Worm (Caenorhabditis elegans) whole organism, L2 larva: ENCODE results near the gene gldi-10.

Source experiments
- C34F6.9 ChIP-seq: fragments of 150-350 bp; optimal IDR thresholded peaks from 2 replicates; lab custom pipeline; 2014; ENCODE audit warnings: missing biosample characterization, missing genetic modification characterization
- F13H6.1 ChIP-seq: sonication (generic microtip); optimal IDR thresholded peaks from 2 replicates; lab custom pipeline; 2016; ENCODE audit warnings: missing genetic modification characterization, missing compliant biosample characterization
- R02D3.7 ChIP-seq: fragments of 150-350 bp; optimal IDR thresholded peaks from 2 replicates; lab custom pipeline; 2014; ENCODE audit warnings: missing biosample characterization, missing genetic modification characterization
- Y55F3AM.14 ChIP-seq: fragments of 200-800 bp; sonication (Bioruptor generic); optimal IDR thresholded peaks from 2 replicates; lab custom pipeline; 2018; ENCODE audit warnings: mild to moderate bottlenecking, missing genetic modification characterization, missing compliant biosample characterization
- alr-1 ChIP-seq: fragments of 150-350 bp; optimal IDR thresholded peaks from 2 replicates; lab custom pipeline; 2014; ENCODE audit warnings: missing biosample characterization, missing genetic modification characterization
- aly-2 ChIP-seq: fragments of 150-350 bp; optimal IDR thresholded peaks from 2 replicates; lab custom pipeline; 2014; ENCODE audit warnings: missing biosample characterization, missing genetic modification characterization
- ama-1 ChIP-seq: fragments of 150-350 bp; optimal IDR thresholded peaks from 2 replicates; lab custom pipeline; 2018; ENCODE audit warnings: inconsistent platforms
- blmp-1 ChIP-seq: sonication (generic microtip); optimal IDR thresholded peaks from 2 replicates; lab custom pipeline; 2017; ENCODE audit warnings: missing genetic modification characterization, mild to moderate bottlenecking, missing compliant biosample characterization, antibody characterized with exemption, moderate library complexity; ENCODE audit not compliant: insufficient read depth
- crh-2 ChIP-seq: sonication (generic microtip); optimal IDR thresholded peaks from 2 replicates; lab custom pipeline; 2017; ENCODE audit warnings: missing biosample characterization, missing genetic modification characterization
- egl-27 ChIP-seq: sonication (generic microtip); optimal IDR thresholded peaks from 3 replicates; lab custom pipeline; 2017; ENCODE audit warnings: missing biosample characterization, missing genetic modification reagents, missing genetic modification characterization
- elt-1 ChIP-seq: fragments of 150-350 bp; optimal IDR thresholded peaks from 2 replicates; lab custom pipeline; 2014; ENCODE audit warnings: missing biosample characterization, missing genetic modification characterization
- fos-1 ChIP-seq: fragments of 150-350 bp; optimal IDR thresholded peaks from 2 replicates; lab custom pipeline; 2014; ENCODE audit warnings: missing biosample characterization, missing genetic modification characterization
- gmeb-1 ChIP-seq: fragments of 150-350 bp; optimal IDR thresholded peaks from 2 replicates; lab custom pipeline; 2014; ENCODE audit warnings: missing biosample characterization, missing genetic modification characterization
- lin-11 ChIP-seq: fragments of 150-350 bp; sonication (generic microtip); optimal IDR thresholded peaks from 2 replicates; lab custom pipeline; 2014; ENCODE audit warnings: missing biosample characterization, missing genetic modification characterization, inconsistent platforms, mixed read lengths
- lin-39 ChIP-seq: fragments of 150-350 bp; optimal IDR thresholded peaks from 2 replicates; lab custom pipeline; 2014; ENCODE audit warnings: missing biosample characterization, missing genetic modification reagents, missing genetic modification characterization
- lsy-2 ChIP-seq, 2 experiments: fragments of 150-350 bp in 1 of 2; sonication (generic microtip) in 1 of 2; optimal IDR thresholded peaks; 2 replicates each; lab custom pipeline; 2014 to 2017; ENCODE audit warnings: missing biosample characterization in 2 of 2, missing genetic modification characterization in 2 of 2
- mbf-1 ChIP-seq: sonication (generic microtip); optimal IDR thresholded peaks from 2 replicates; lab custom pipeline; 2017; ENCODE audit warnings: missing biosample characterization, missing genetic modification characterization
- mdl-1 ChIP-seq, 2 experiments: fragments of 150-350 bp in 1 of 2; sonication (generic microtip) in 1 of 2; optimal IDR thresholded peaks; 2 replicates each; lab custom pipeline; 2017; ENCODE audit warnings: missing biosample characterization in 2 of 2, missing genetic modification characterization in 2 of 2
- nhr-10 ChIP-seq: sonication (generic microtip); optimal IDR thresholded peaks from 2 replicates; lab custom pipeline; 2017; ENCODE audit warnings: missing biosample characterization, missing genetic modification characterization
- nhr-12 ChIP-seq: fragments of 150-350 bp; optimal IDR thresholded peaks from 2 replicates; lab custom pipeline; 2014; ENCODE audit warnings: missing biosample characterization, missing genetic modification characterization
- nhr-129 ChIP-seq: fragments of 150-350 bp; optimal IDR thresholded peaks from 2 replicates; lab custom pipeline; 2014; ENCODE audit warnings: missing biosample characterization, missing genetic modification characterization
- nhr-21 ChIP-seq: fragments of 150-350 bp; optimal IDR thresholded peaks from 2 replicates; lab custom pipeline; 2014; ENCODE audit warnings: missing biosample characterization, missing genetic modification characterization
- nhr-23 ChIP-seq: fragments of 150-350 bp; optimal IDR thresholded peaks from 2 replicates; lab custom pipeline; 2014; ENCODE audit warnings: missing biosample characterization, missing genetic modification reagents, missing genetic modification characterization
- nhr-237 ChIP-seq: fragments of 150-350 bp; optimal IDR thresholded peaks from 2 replicates; lab custom pipeline; 2014; ENCODE audit warnings: missing biosample characterization, missing genetic modification characterization
- nhr-25 ChIP-seq: fragments of 150-350 bp; sonication (generic microtip); optimal IDR thresholded peaks from 3 replicates; lab custom pipeline; 2014; ENCODE audit warnings: missing biosample characterization, missing genetic modification characterization
- nhr-6 ChIP-seq: fragments of 150-350 bp; optimal IDR thresholded peaks from 2 replicates; lab custom pipeline; 2014; ENCODE audit warnings: missing biosample characterization, missing genetic modification characterization
- sem-4 ChIP-seq: fragments of 150-350 bp; optimal IDR thresholded peaks from 2 replicates; lab custom pipeline; 2014; ENCODE audit warnings: missing biosample characterization, missing genetic modification reagents, missing genetic modification characterization
- sma-3 ChIP-seq: sonication (generic microtip); optimal IDR thresholded peaks from 2 replicates; lab custom pipeline; 2016; ENCODE audit warnings: missing genetic modification reagents, missing genetic modification characterization, missing compliant biosample characterization
- sma-9 ChIP-seq, 2 experiments: fragments of 150-350 bp in 1 of 2; sonication (generic microtip) in 1 of 2; optimal IDR thresholded peaks; 2 replicates each; lab custom pipeline; 2014 to 2016; ENCODE audit warnings: missing genetic modification characterization in 2 of 2, mild to moderate bottlenecking in 1 of 2, missing biosample characterization in 1 of 2, missing compliant biosample characterization in 1 of 2, missing genetic modification reagents in 1 of 2, moderate library complexity in 1 of 2
- snpc-4 ChIP-seq: fragments of 150-350 bp; optimal IDR thresholded peaks from 2 replicates; lab custom pipeline; 2014; ENCODE audit warnings: missing biosample characterization, missing genetic modification characterization
- unc-39 ChIP-seq: fragments of 150-350 bp; optimal IDR thresholded peaks from 2 replicates; lab custom pipeline; 2014; ENCODE audit warnings: missing biosample characterization, missing genetic modification characterization
- ztf-1 ChIP-seq: fragments of 200-800 bp; sonication (Bioruptor generic); conservative IDR thresholded peaks from 2 replicates; pipeline ENCODE4 v1.3.6; 2022; ENCODE audit warnings: missing genetic modification characterization, missing compliant biosample characterization

Gene gldi-10

DNA sequence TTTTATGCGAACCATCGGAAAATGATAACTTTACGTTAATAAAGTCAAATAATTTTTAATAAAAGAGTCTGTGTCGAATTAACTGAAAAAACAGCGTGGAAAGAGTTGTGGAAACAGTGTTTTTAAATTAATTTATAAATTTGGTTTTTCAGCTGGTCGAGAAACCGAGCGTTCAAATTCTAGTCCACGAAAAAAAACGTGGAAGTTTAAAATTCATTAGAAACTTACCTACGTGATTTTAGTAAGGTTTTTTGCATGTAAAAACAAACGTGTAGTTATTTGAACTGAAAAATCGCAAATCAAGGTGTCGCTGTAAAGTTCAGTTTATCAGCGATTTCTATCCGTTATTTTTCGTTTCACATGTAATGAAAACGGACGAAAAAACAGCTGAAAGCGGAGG, 20.6 kb upstream of the gldi-10 start, which contains the start of gene mans-4:
TSS of gene mans-4 (minus strand) at position 101 of the 400 bp plus-strand sequence.
- no peak for TF ChIP-seq sem-4

DNA sequence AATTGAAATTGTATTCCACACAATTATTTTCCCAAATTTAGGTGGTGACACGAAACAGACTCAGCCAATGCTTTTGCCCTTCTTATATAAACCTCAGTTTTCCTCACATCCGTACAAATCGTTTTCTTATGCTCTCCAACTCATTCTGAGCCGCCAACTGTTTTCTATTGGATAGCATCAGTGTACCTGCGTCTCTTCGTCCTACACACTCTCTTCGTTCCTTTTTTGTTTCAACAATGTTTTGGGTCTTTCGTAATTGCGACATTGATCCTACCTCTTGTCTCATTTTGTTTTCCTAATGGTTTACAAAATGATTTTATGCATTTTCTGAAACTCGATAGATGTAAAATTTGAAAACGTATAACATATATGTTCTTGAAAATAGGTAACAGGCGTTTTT, 19.7 kb upstream of the gldi-10 start:
- TF ChIP-seq blmp-1 (tag; lab: Kevin White, UChicago) (no peak), nhr-237 (tag; lab: Kevin White, UChicago) (no peak), C34F6.9 (peak; percentile 11), nhr-129 (tag; lab: Kevin White, UChicago) (peak; percentile 36), R02D3.7 (tag; lab: Kevin White, UChicago) (no peak), sma-9 (GFP tag; optimal IDR thresholded peaks at IDR 0.05; lab: Kevin White, UChicago) (peak; percentile 19), sma-9 (tag; optimal IDR thresholded peaks at IDR 0.05; lab: Kevin White, UChicago) (no peak), nhr-25 (no peak), lsy-2 (tag; optimal IDR thresholded peaks at IDR 0.05; lab: Kevin White, UChicago) (peak in 1 of 2 experiments; percentile 26), gmeb-1 (tag; lab: Kevin White, UChicago) (no peak), aly-2 (tag; lab: Kevin White, UChicago) (no peak), crh-2 (tag; lab: Kevin White, UChicago) (no peak), elt-1 (tag; lab: Kevin White, UChicago) (no peak)

DNA sequence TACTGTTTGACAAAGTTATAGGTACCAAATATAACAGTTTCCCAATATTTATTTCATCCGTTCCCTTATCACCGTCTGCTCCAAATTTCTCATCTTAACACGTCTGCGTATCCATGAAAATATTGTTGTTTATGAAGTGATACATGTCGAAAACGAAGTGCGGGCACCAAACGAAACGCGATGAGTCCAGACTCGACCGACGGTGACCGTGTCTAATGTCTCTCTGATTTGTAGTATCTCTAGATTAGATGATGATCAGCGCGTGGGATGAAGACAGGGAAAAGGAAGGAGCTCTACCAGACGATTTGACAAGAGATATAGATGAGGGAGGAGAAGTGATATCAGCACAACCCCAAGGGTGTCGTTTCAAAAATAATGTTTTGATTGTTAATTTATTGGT, 18.8 kb upstream of the gldi-10 start:
- TF ChIP-seq crh-2 (tag; lab: Kevin White, UChicago) (no peak), fos-1 (no peak), lin-39 (tag; lab: Kevin White, UChicago) (no peak), ztf-1 (GFP tag; lab: Robert Waterston, UW) (no peak), sma-9 (GFP tag; optimal IDR thresholded peaks at IDR 0.05; lab: Kevin White, UChicago) (peak; percentile 52), sma-9 (tag; optimal IDR thresholded peaks at IDR 0.05; lab: Kevin White, UChicago) (no peak), nhr-129 (tag; lab: Kevin White, UChicago) (peak; percentile 50), nhr-21 (tag; lab: Kevin White, UChicago) (no peak), unc-39 (tag; lab: Kevin White, UChicago) (no peak), Y55F3AM.14 (no peak), C34F6.9 (peak; percentile 24), blmp-1 (tag; lab: Kevin White, UChicago) (no peak), lsy-2 (tag; optimal IDR thresholded peaks at IDR 0.05; lab: Kevin White, UChicago) (peak in 1 of 2 experiments; percentile 36), nhr-12 (tag; lab: Kevin White, UChicago) (no peak), nhr-237 (tag; lab: Kevin White, UChicago) (no peak), nhr-6 (tag; lab: Kevin White, UChicago) (no peak), mdl-1 (tag; optimal IDR thresholded peaks at IDR 0.05; lab: Kevin White, UChicago) (no peak), snpc-4 (no peak), R02D3.7 (tag; lab: Kevin White, UChicago) (no peak), F13H6.1 (peak; percentile 70), sma-3 (GFP tag; lab: Kevin White, UChicago) (no peak), gmeb-1 (tag; lab: Kevin White, UChicago) (no peak), nhr-23 (tag; lab: Kevin White, UChicago) (no peak), elt-1 (tag; lab: Kevin White, UChicago) (no peak), nhr-10 (tag; lab: Kevin White, UChicago) (no peak)

DNA sequence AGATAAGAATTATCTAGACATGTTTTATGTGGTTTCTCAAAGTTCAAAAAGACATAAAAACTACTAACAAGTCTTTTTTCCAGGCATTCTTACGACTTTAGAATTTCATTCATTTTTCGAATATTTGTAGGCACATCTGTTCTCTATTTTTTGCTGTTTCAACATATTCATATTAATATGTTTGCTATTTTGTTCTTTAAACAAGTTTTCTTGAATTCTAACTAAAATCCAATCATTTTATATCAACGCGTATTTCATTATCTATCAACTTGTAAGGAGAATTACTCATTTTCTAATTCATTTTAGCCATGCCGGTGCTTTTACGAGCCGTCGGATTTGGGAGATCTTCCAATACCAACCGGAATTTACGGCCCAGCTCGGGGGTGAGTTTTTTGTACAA, 17.0 kb upstream of the gldi-10 start, which contains the start of gene twk-8:
TSS of gene twk-8 (plus strand) at position 301 of the 400 bp plus-strand sequence.
- TF ChIP-seq sma-9 (GFP tag; optimal IDR thresholded peaks at IDR 0.05; lab: Kevin White, UChicago) (no peak), sma-9 (tag; optimal IDR thresholded peaks at IDR 0.05; lab: Kevin White, UChicago) (no peak), mbf-1 (no peak), lsy-2 (tag; optimal IDR thresholded peaks at IDR 0.05; lab: Kevin White, UChicago) (no peak), sem-4 (no peak)

DNA sequence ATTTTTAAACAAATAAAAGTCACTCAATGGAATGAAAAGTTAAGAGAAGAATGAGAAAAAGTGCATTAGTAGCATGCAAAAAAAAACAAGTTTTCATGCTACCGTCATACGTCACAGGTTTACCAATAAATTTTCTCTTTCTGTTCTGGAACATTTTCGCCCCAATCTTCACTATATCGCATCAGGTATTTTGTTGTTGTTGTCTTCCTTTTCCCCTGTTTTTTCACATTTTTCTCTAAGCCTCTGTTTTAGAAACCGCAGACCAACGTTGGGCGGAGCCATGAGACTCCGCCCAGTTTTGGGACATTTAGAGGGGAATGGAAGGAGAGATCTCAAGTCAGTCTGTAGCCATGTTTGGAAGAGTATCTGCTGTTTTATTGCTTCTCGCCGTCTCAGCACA, 10.7 kb upstream of the gldi-10 start, which contains the start of gene msa-1:
TSS of gene msa-1 (plus strand) at position 301 of the 400 bp plus-strand sequence.
- TF ChIP-seq alr-1 (no peak), lin-11 (tag; lab: Kevin White, UChicago) (no peak), nhr-237 (tag; lab: Kevin White, UChicago) (no peak), sma-3 (GFP tag; lab: Kevin White, UChicago) (no peak), egl-27 (tag; lab: Kevin White, UChicago) (no peak), ama-1 (peak; percentile 88), nhr-129 (tag; lab: Kevin White, UChicago) (peak; percentile 24)
- TF ChIP-seq, all 48 proteins: peak for 2
